Worm (Caenorhabditis elegans) whole organism, L4 larva: ENCODE data around the gene M02B1.3.

ENCODE experiments used
- D1046.2 ChIP-seq: fragments of 200-800 bp; sonication (Bioruptor generic); IDR thresholded peaks from 2 replicates; pipeline ENCODE4 v1.3.6; 2022; ENCODE audit warnings: missing genetic modification characterization, missing compliant biosample characterization
- F10B5.3 ChIP-seq: sonication (generic microtip); optimal IDR thresholded peaks from 2 replicates; lab custom pipeline; 2016; ENCODE audit warnings: mild to moderate bottlenecking, missing genetic modification characterization, missing compliant biosample characterization
- F26F4.8 ChIP-seq: fragments of 200-800 bp; sonication (Bioruptor generic); conservative IDR thresholded peaks from 2 replicates; pipeline ENCODE4 v1.3.6; 2022; ENCODE audit warnings: missing genetic modification characterization, missing compliant biosample characterization
- F44E2.7 ChIP-seq: fragments of 200-800 bp; sonication (Bioruptor generic); IDR thresholded peaks from 2 replicates; pipeline ENCODE4 v2.1.2; 2022; ENCODE audit warnings: missing genetic modification characterization, missing compliant biosample characterization
- F49E8.2 ChIP-seq: sonication (generic microtip); optimal IDR thresholded peaks from 2 replicates; lab custom pipeline; 2016; ENCODE audit warnings: missing compliant biosample characterization, mild to moderate bottlenecking, missing genetic modification characterization, borderline replicate concordance
- ZK546.5 ChIP-seq, 2 experiments: sonication (generic microtip); optimal IDR thresholded peaks; 2 replicates each; lab custom pipeline; 2017; ENCODE audit warnings: missing biosample characterization in 2 of 2, missing genetic modification characterization in 2 of 2
- aha-1 ChIP-seq: fragments of 150-350 bp; peaks from one replicate; lab custom pipeline; 2014; ENCODE audit warnings: missing biosample characterization, missing genetic modification characterization
- aly-2 ChIP-seq: sonication (generic microtip); optimal IDR thresholded peaks from 2 replicates; lab custom pipeline; 2018; ENCODE audit warnings: missing biosample characterization, missing genetic modification characterization
- arid-1 ChIP-seq: fragments of 200-800 bp; sonication (Bioruptor generic); conservative IDR thresholded peaks from 2 replicates; pipeline ENCODE4 v1.3.6; 2022; ENCODE audit warnings: missing genetic modification reagents, missing genetic modification characterization, missing compliant biosample characterization
- ceh-44 ChIP-seq: fragments of 200-800 bp; sonication (Bioruptor generic); IDR thresholded peaks from 2 replicates; pipeline ENCODE4 v1.3.6; 2022; ENCODE audit warnings: missing genetic modification reagents, missing genetic modification characterization, missing compliant biosample characterization
- ces-1 ChIP-seq: fragments of 150-350 bp; sonication (generic microtip); optimal IDR thresholded peaks from 4 replicates; lab custom pipeline; 2014; ENCODE audit warnings: missing biosample characterization, missing genetic modification reagents, missing genetic modification characterization
- daf-16 ChIP-seq, 3 experiments: sonication (generic microtip); optimal IDR thresholded peaks; 2 replicates each; lab custom pipeline; 2016 to 2017; ENCODE audit warnings: missing genetic modification characterization in 3 of 3, missing genetic modification reagents in 3 of 3, mild to moderate bottlenecking in 2 of 3, missing compliant biosample characterization in 2 of 3, missing biosample characterization in 1 of 3, moderate library complexity in 1 of 3
- daf-19 ChIP-seq: fragments of 200-800 bp; sonication (Bioruptor generic); conservative IDR thresholded peaks from 2 replicates; pipeline ENCODE4 v1.3.6; 2022; ENCODE audit warnings: missing genetic modification characterization, missing compliant biosample characterization
- daf-8 ChIP-seq: fragments of 200-800 bp; sonication (Bioruptor generic); IDR thresholded peaks from 2 replicates; pipeline ENCODE4 v1.3.6; 2022; ENCODE audit warnings: missing genetic modification characterization, missing compliant biosample characterization
- dmd-9 ChIP-seq: fragments of 200-800 bp; sonication (Bioruptor generic); IDR thresholded peaks from 2 replicates; pipeline ENCODE4 v1.3.6; 2022; ENCODE audit warnings: missing genetic modification reagents, missing genetic modification characterization, missing compliant biosample characterization
- dve-1 ChIP-seq: sonication (generic microtip); optimal IDR thresholded peaks from 2 replicates; lab custom pipeline; 2017; ENCODE audit warnings: antibody characterized with exemption, mild to moderate bottlenecking, missing genetic modification characterization, missing compliant biosample characterization; ENCODE audit not compliant: insufficient read depth
- egl-43 ChIP-seq: fragments of 200-800 bp; sonication (Bioruptor generic); IDR thresholded peaks from 2 replicates; pipeline ENCODE4 v1.3.6; 2022; ENCODE audit warnings: missing genetic modification reagents, missing genetic modification characterization, missing compliant biosample characterization
- lin-1 ChIP-seq: fragments of 200-800 bp; sonication (Bioruptor generic); IDR thresholded peaks from 2 replicates; pipeline ENCODE4 v1.3.6; 2022; ENCODE audit warnings: missing genetic modification reagents, missing genetic modification characterization, missing compliant biosample characterization
- lin-13 ChIP-seq: fragments of 150-350 bp; optimal IDR thresholded peaks from 2 replicates; lab custom pipeline; 2014; ENCODE audit warnings: missing biosample characterization, missing genetic modification reagents, missing genetic modification characterization
- lin-29 ChIP-seq: fragments of 200-800 bp; sonication (Bioruptor generic); IDR thresholded peaks from 2 replicates; pipeline ENCODE4 v1.3.6; 2022; ENCODE audit warnings: missing genetic modification reagents, missing genetic modification characterization, missing compliant biosample characterization
- madf-5 ChIP-seq, 2 experiments: fragments of 200-800 bp; sonication (Bioruptor generic); IDR thresholded peaks; 2 replicates each; pipeline ENCODE4 v1.3.6; 2022; ENCODE audit warnings: missing compliant biosample characterization in 2 of 2, missing genetic modification characterization in 2 of 2
- mdt-29 ChIP-seq: fragments of 200-800 bp; sonication (Bioruptor generic); IDR thresholded peaks from 2 replicates; pipeline ENCODE4 v1.3.6; 2022; ENCODE audit warnings: missing genetic modification reagents, missing genetic modification characterization, missing compliant biosample characterization
- mep-1 ChIP-seq: fragments of 150-350 bp; sonication (generic microtip); optimal IDR thresholded peaks from 3 replicates; lab custom pipeline; 2014; ENCODE audit warnings: missing biosample characterization, missing genetic modification characterization
- nhr-102 ChIP-seq: sonication (generic microtip); optimal IDR thresholded peaks from 2 replicates; lab custom pipeline; 2016; ENCODE audit warnings: mild to moderate bottlenecking, missing genetic modification characterization, moderate library complexity, missing compliant biosample characterization
- nhr-11 ChIP-seq: fragments of 150-350 bp; optimal IDR thresholded peaks from 2 replicates; lab custom pipeline; 2014; ENCODE audit warnings: missing biosample characterization, missing genetic modification characterization
- nhr-111 ChIP-seq: fragments of 200-800 bp; sonication (Bioruptor generic); optimal IDR thresholded peaks from 2 replicates; lab custom pipeline; 2018; ENCODE audit warnings: mild to moderate bottlenecking, missing genetic modification characterization, missing compliant biosample characterization
- nhr-237 ChIP-seq: sonication (generic microtip); optimal IDR thresholded peaks from 2 replicates; lab custom pipeline; 2017; ENCODE audit warnings: missing biosample characterization, missing genetic modification characterization
- nhr-25 ChIP-seq: sonication (generic microtip); optimal IDR thresholded peaks from 2 replicates; lab custom pipeline; 2017; ENCODE audit warnings: missing genetic modification characterization, mild to moderate bottlenecking, missing compliant biosample characterization, antibody characterized with exemption, moderate library complexity, borderline replicate concordance; ENCODE audit not compliant: insufficient read depth
- nhr-41 ChIP-seq: fragments of 200-800 bp; sonication (Bioruptor generic); IDR thresholded peaks from 2 replicates; pipeline ENCODE4 v1.3.6; 2022; ENCODE audit warnings: missing genetic modification reagents, missing genetic modification characterization, missing compliant biosample characterization
- nhr-42 ChIP-seq: fragments of 200-800 bp; sonication (Bioruptor generic); IDR thresholded peaks from 2 replicates; pipeline ENCODE4 v1.3.6; 2022; ENCODE audit warnings: missing genetic modification characterization, missing compliant biosample characterization
- nhr-76 ChIP-seq: fragments of 150-350 bp; optimal IDR thresholded peaks from 2 replicates; lab custom pipeline; 2014; ENCODE audit warnings: missing biosample characterization, missing genetic modification characterization
- rbr-2 ChIP-seq: sonication (generic microtip); optimal IDR thresholded peaks from 2 replicates; lab custom pipeline; 2016; ENCODE audit warnings: missing genotype, missing genetic modification characterization, missing compliant biosample characterization
- saeg-2 ChIP-seq: fragments of 200-800 bp; sonication (Bioruptor generic); IDR thresholded peaks from 2 replicates; pipeline ENCODE4 v1.3.6; 2022; ENCODE audit warnings: missing genetic modification reagents, missing genetic modification characterization, missing compliant biosample characterization
- sdz-12 ChIP-seq: fragments of 200-800 bp; sonication (Bioruptor generic); optimal IDR thresholded peaks from 2 replicates; lab custom pipeline; 2018; ENCODE audit warnings: mild to moderate bottlenecking, missing genetic modification characterization, missing compliant biosample characterization
- skn-1 ChIP-seq: fragments of 150-350 bp; optimal IDR thresholded peaks from 2 replicates; lab custom pipeline; 2014; ENCODE audit warnings: missing biosample characterization, missing genetic modification characterization
- snpc-1.2 ChIP-seq: fragments of 200-800 bp; sonication (Bioruptor generic); IDR thresholded peaks from 2 replicates; pipeline ENCODE4 v1.3.6; 2022; ENCODE audit warnings: missing genetic modification reagents, missing genetic modification characterization, missing compliant biosample characterization
- spr-1 ChIP-seq: sonication (generic microtip); optimal IDR thresholded peaks from 2 replicates; lab custom pipeline; 2016; ENCODE audit warnings: mild to moderate bottlenecking, missing genetic modification characterization, missing compliant biosample characterization
- spr-3 ChIP-seq: fragments of 200-800 bp; sonication (Bioruptor generic); optimal IDR thresholded peaks from 2 replicates; lab custom pipeline; 2018; ENCODE audit warnings: mild to moderate bottlenecking, missing genetic modification characterization, missing compliant biosample characterization
- unc-130 ChIP-seq: sonication (generic microtip); optimal IDR thresholded peaks from 2 replicates; lab custom pipeline; 2016; ENCODE audit warnings: missing genetic modification reagents, missing genetic modification characterization, missing compliant biosample characterization
- zfp-2 ChIP-seq: sonication (generic microtip); optimal IDR thresholded peaks from 2 replicates; lab custom pipeline; 2016; ENCODE audit warnings: mild to moderate bottlenecking, missing genetic modification characterization, missing compliant biosample characterization
- zfp-3 ChIP-seq: fragments of 200-800 bp; sonication (Bioruptor generic); conservative IDR thresholded peaks from 2 replicates; pipeline ENCODE4 v1.3.6; 2022; ENCODE audit warnings: missing genetic modification reagents, missing genetic modification characterization, missing compliant biosample characterization

M02B1.3 gene

ce11 chrIV:12795371-12795936 is 40.9 kb upstream of the M02B1.3 start (continued):
- no peak for TF ChIP-seq F49E8.2
- TF ChIP-seq nhr-102 (tag; lab: Kevin White, UChicago): peak; percentile 4
- TF ChIP-seq aly-2: no peak
- no peak for TF ChIP-seq ZK546.5 (tag; optimal IDR thresholded peaks at IDR 0.05; lab: Kevin White, UChicago)
- TF ChIP-seq nhr-25 (tag; lab: Kevin White, UChicago): no peak
- TF ChIP-seq egl-43 (GFP tag; lab: Robert Waterston, UW): no peak
- no peak for TF ChIP-seq daf-8 (GFP tag; lab: Robert Waterston, UW)
- TF ChIP-seq spr-3: no peak
- no peak for TF ChIP-seq unc-130 (GFP tag; lab: Kevin White, UChicago)
- TF ChIP-seq dve-1 (tag; lab: Kevin White, UChicago): peak; percentile 14
- TF ChIP-seq daf-16 (GFP tag; optimal IDR thresholded peaks at IDR 0.05; lab: Kevin White, UChicago): no peak
- TF ChIP-seq daf-16 (tag; optimal IDR thresholded peaks at IDR 0.05; lab: Kevin White, UChicago): peak; percentile 6
- no peak for TF ChIP-seq F10B5.3 (tag; lab: Kevin White, UChicago)
- TF ChIP-seq nhr-11 (tag; lab: Kevin White, UChicago): no peak
- TF ChIP-seq ces-1 (GFP tag; lab: Kevin White, UChicago): no peak
- TF ChIP-seq zfp-3 (GFP tag; lab: Robert Waterston, UW): no peak
- no peak for TF ChIP-seq mdt-29 (GFP tag; lab: Robert Waterston, UW)
- no peak for TF ChIP-seq skn-1 (tag; lab: Kevin White, UChicago)
- no peak for TF ChIP-seq zfp-2
- TF ChIP-seq F26F4.8: no peak
- no peak for TF ChIP-seq lin-1 (GFP tag; lab: Robert Waterston, UW)
- TF ChIP-seq madf-5 (GFP tag; IDR thresholded peaks at IDR 0.05; lab: Robert Waterston, UW): no peak
- TF ChIP-seq rbr-2 (tag; lab: Kevin White, UChicago): no peak
- no peak for TF ChIP-seq arid-1 (GFP tag; lab: Robert Waterston, UW)
- no peak for TF ChIP-seq spr-1 (tag; lab: Kevin White, UChicago)
- TF ChIP-seq nhr-41 (GFP tag; lab: Robert Waterston, UW): no peak
- TF ChIP-seq daf-19 (GFP tag; lab: Robert Waterston, UW): no peak
- no peak for TF ChIP-seq nhr-111 (GFP tag; lab: Kevin White, UChicago)
- TF ChIP-seq saeg-2 (GFP tag; lab: Robert Waterston, UW): no peak
- TF ChIP-seq nhr-76 (tag; lab: Kevin White, UChicago): no peak
- TF ChIP-seq nhr-42 (GFP tag; lab: Robert Waterston, UW): 0 out of 2 replicates have a peak, but pooled peaks have one; percentile 13
- no peak for TF ChIP-seq sdz-12
- no peak for TF ChIP-seq aha-1 (tag; lab: Kevin White, UChicago)
- TF ChIP-seq lin-29: no peak
- 0 out of 2 replicates have a peak, but pooled peaks have one; percentile 31 for TF ChIP-seq ceh-44
- TF ChIP-seq snpc-1.2 (GFP tag; lab: Robert Waterston, UW): peak; percentile 91
- TF ChIP-seq F44E2.7 (GFP tag; lab: Robert Waterston, UW): no peak
- peak; percentile 15 for TF ChIP-seq lin-13 (GFP tag; lab: Kevin White, UChicago)
- no peak for TF ChIP-seq D1046.2 (GFP tag; lab: Robert Waterston, UW)
- TF ChIP-seq mep-1 (tag; lab: Kevin White, UChicago): no peak
- no peak for TF ChIP-seq nhr-237 (tag; lab: Kevin White, UChicago)
- no peak for TF ChIP-seq dmd-9
